Worm (Caenorhabditis elegans) whole organism, young adult: ENCODE results near the gene ceh-32.

ENCODE experiments used
- F49E8.2 ChIP-seq: sonication (generic microtip); optimal IDR thresholded peaks from 3 replicates; lab custom pipeline; 2017; ENCODE audit warnings: missing genetic modification characterization, mild to moderate bottlenecking, missing compliant biosample characterization, antibody characterized with exemption, moderate library complexity; ENCODE audit not compliant: insufficient read depth
- F55B11.4 ChIP-seq: sonication (generic microtip); optimal IDR thresholded peaks from 2 replicates; lab custom pipeline; 2016; ENCODE audit warnings: missing compliant biosample characterization, missing genetic modification characterization, borderline replicate concordance; ENCODE audit not compliant: insufficient read depth
- Y67H2A.10 ChIP-seq: fragments of 200-800 bp; sonication (Bioruptor generic); conservative IDR thresholded peaks from 2 replicates; pipeline ENCODE4 v1.3.6; 2022; ENCODE audit warnings: missing genetic modification reagents, missing genetic modification characterization, missing compliant biosample characterization
- ama-1 ChIP-seq, 3 experiments: fragments of 150-350 bp in 1 of 3; sonication (generic microtip) in 2 of 3; optimal IDR thresholded peaks; 2 replicates each; lab custom pipeline; 2014 to 2018; ENCODE audit warnings: missing biosample characterization in 2 of 3, missing genetic modification characterization in 2 of 3, missing genetic modification reagents in 2 of 3
- attf-3 ChIP-seq: fragments of 200-800 bp; sonication (Bioruptor generic); conservative IDR thresholded peaks from 2 replicates; pipeline ENCODE4 v1.3.6; 2022; ENCODE audit warnings: missing genetic modification reagents, missing genetic modification characterization, missing compliant biosample characterization
- cebp-2 ChIP-seq: fragments of 200-800 bp; sonication (Bioruptor generic); IDR thresholded peaks from 2 replicates; pipeline ENCODE4 v1.3.6; 2022; ENCODE audit warnings: missing genetic modification characterization, missing compliant biosample characterization
- efl-1 ChIP-seq: fragments of 150-350 bp; optimal IDR thresholded peaks from 2 replicates; lab custom pipeline; 2014; ENCODE audit warnings: missing biosample characterization, missing genetic modification reagents, missing genetic modification characterization
- pbrm-1 ChIP-seq: fragments of 200-800 bp; sonication (Bioruptor generic); IDR thresholded peaks from 2 replicates; pipeline ENCODE4 v1.3.6; 2022; ENCODE audit warnings: missing genetic modification reagents, missing genetic modification characterization, missing compliant biosample characterization
- somi-1 ChIP-seq: fragments of 200-800 bp; sonication (Bioruptor generic); optimal IDR thresholded peaks from 2 replicates; lab custom pipeline; 2018; ENCODE audit warnings: mild to moderate bottlenecking, missing genetic modification characterization, missing compliant biosample characterization
- sptf-2 ChIP-seq: fragments of 200-800 bp; sonication (Bioruptor generic); optimal IDR thresholded peaks from 2 replicates; lab custom pipeline; 2018; ENCODE audit warnings: mild to moderate bottlenecking, missing genetic modification characterization, missing compliant biosample characterization
- unc-62 ChIP-seq: fragments of 150-350 bp; optimal IDR thresholded peaks from 2 replicates; lab custom pipeline; 2014; ENCODE audit warnings: missing biosample characterization, missing genetic modification reagents, missing genetic modification characterization
- ztf-25 ChIP-seq: fragments of 200-800 bp; sonication (Bioruptor generic); IDR thresholded peaks from 2 replicates; pipeline ENCODE4 v1.3.6; 2022; ENCODE audit warnings: missing genetic modification reagents, missing genetic modification characterization, missing compliant biosample characterization

- TF ChIP-seq efl-1 (GFP tag; lab: Kevin White, UChicago), result no peak
- no peak for TF ChIP-seq F49E8.2
- no peak for TF ChIP-seq sptf-2 (GFP tag; lab: Kevin White, UChicago)
- TF ChIP-seq F55B11.4 (tag; lab: Kevin White, UChicago), result no peak
- TF ChIP-seq cebp-2, result no peak
- no peak for TF ChIP-seq somi-1 (GFP tag; lab: Kevin White, UChicago)
- TF ChIP-seq ama-1 (optimal IDR thresholded peaks at IDR 0.05; lab: Kevin White, UChicago), result no peak
- TF ChIP-seq ama-1 (GFP tag; optimal IDR thresholded peaks at IDR 0.05; lab: Kevin White, UChicago), result no peak
- no peak for TF ChIP-seq pbrm-1
- TF ChIP-seq unc-62 (GFP tag; lab: Kevin White, UChicago), result no peak
- TF ChIP-seq attf-3 (GFP tag; lab: Robert Waterston, UW), result no peak
- no peak for TF ChIP-seq Y67H2A.10 (GFP tag; lab: Robert Waterston, UW)
- no peak for TF ChIP-seq ztf-25 (GFP tag; lab: Robert Waterston, UW)
Observed at ce11 chrV:11705399-11705798, at the start of gene ceh-32.
